Fruit fly (Drosophila melanogaster) whole organism, prepupa: ENCODE measurements around the gene Pdp1.

Source experiments
- CG11294 ChIP-seq: fragments of 200-800 bp; sonication (Bioruptor generic); IDR thresholded peaks from 2 replicates; pipeline ENCODE4 v1.3.6; 2022; ENCODE audit warnings: missing biosample characterization, missing genetic modification characterization
- CG1621 ChIP-seq: fragments of 200-800 bp; sonication (Bioruptor generic); optimal IDR thresholded peaks from 3 replicates; lab custom pipeline; 2018; ENCODE audit warnings: missing biosample characterization, mild to moderate bottlenecking, missing genetic modification characterization
- CG6163 ChIP-seq: fragments of 200-800 bp; sonication (Bioruptor generic); IDR thresholded peaks from 3 replicates; pipeline ENCODE4 v1.3.6; 2022; ENCODE audit warnings: missing biosample characterization, missing genetic modification characterization
- Hr4 ChIP-seq: fragments of 200-800 bp; sonication (Bioruptor generic); optimal IDR thresholded peaks from 3 replicates; lab custom pipeline; 2016; ENCODE audit warnings: missing biosample characterization, missing genetic modification characterization
- Lpt ChIP-seq: fragments of 200-800 bp; sonication (Bioruptor generic); optimal IDR thresholded peaks from 3 replicates; lab custom pipeline; 2016; ENCODE audit warnings: missing biosample characterization, missing genetic modification characterization
- eg ChIP-seq: fragments of 200-800 bp; sonication (Bioruptor generic); IDR thresholded peaks from 3 replicates; pipeline ENCODE4 v1.3.6; 2022; ENCODE audit warnings: missing biosample characterization, missing genetic modification characterization
- fd59A ChIP-seq: fragments of 200-800 bp; sonication (Bioruptor generic); optimal IDR thresholded peaks from 2 replicates; lab custom pipeline; 2017; ENCODE audit warnings: missing biosample characterization, mild to moderate bottlenecking, missing genetic modification characterization, missing genetic modification reagents

DNA sequence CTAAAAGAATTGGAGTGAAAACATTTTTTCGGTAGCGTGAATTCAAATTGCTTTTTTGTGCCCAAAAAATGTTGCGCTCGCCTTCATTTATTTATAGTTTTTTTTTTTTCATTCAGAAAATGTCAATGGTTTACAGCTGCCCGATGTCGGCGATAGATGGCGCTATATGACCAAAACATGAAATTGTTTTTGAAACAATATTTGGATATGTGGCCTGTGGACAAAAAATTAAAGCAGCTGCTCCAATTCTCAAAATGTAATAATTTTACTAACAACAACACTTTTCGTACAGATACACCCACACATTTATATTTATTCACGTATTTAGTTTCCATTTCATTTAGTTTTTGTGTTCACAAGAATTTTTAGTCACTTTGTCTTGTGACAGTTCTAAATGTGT, 29.4 kb downstream of the Pdp1 start:
- TF ChIP-seq CG11294 (no peak), fd59A (GFP tag; lab: Kevin White, UChicago) (no peak), CG6163 (GFP tag; lab: Robert Waterston, UW) (no peak), Lpt (no peak), eg (GFP tag; lab: Robert Waterston, UW) (no peak), Hr4 (GFP tag; lab: Kevin White, UChicago) (no peak), CG1621 (tag; lab: Kevin White, UChicago) (no peak)
